Worm (Caenorhabditis elegans) whole organism, L1 larva: ENCODE data around the gene K09C8.8.

Source experiments
- Y116A8C.19 ChIP-seq: sonication (generic microtip); optimal IDR thresholded peaks from 2 replicates; lab custom pipeline; 2016; ENCODE audit warnings: missing compliant biosample characterization, missing genetic modification characterization, borderline replicate concordance
- aha-1 ChIP-seq: fragments of 150-350 bp; optimal IDR thresholded peaks from 2 replicates; lab custom pipeline; 2014; ENCODE audit warnings: missing biosample characterization, missing genetic modification characterization
- blmp-1 ChIP-seq: fragments of 150-350 bp; optimal IDR thresholded peaks from 2 replicates; lab custom pipeline; 2014; ENCODE audit warnings: missing biosample characterization, missing genetic modification characterization
- ceh-82 ChIP-seq, 3 experiments: fragments of 150-350 bp in 1 of 3; sonication (generic microtip) in 2 of 3; optimal IDR thresholded peaks; 2 replicates each; lab custom pipeline; 2014 to 2017; ENCODE audit warnings: missing biosample characterization in 3 of 3, missing genetic modification characterization in 3 of 3
- ceh-90 ChIP-seq: sonication (generic microtip); optimal IDR thresholded peaks from 2 replicates; lab custom pipeline; 2016; ENCODE audit warnings: missing genetic modification characterization, missing compliant biosample characterization
- dsc-1 ChIP-seq: sonication (generic microtip); optimal IDR thresholded peaks from 2 replicates; lab custom pipeline; 2016; ENCODE audit warnings: mild to moderate bottlenecking, missing genetic modification characterization, missing compliant biosample characterization
- efl-1 ChIP-seq, 4 experiments: fragments of 150-350 bp; optimal IDR thresholded peaks in 3 of 4; peaks in 1 of 4; 1 replicate in 1 of 4; 2 replicates in 3 of 4; lab custom pipeline; 2014; ENCODE audit warnings: missing biosample characterization in 2 of 4, missing genetic modification characterization in 2 of 4, missing genetic modification reagents in 2 of 4
- efl-3 ChIP-seq: fragments of 200-800 bp; sonication (Bioruptor generic); optimal IDR thresholded peaks from 2 replicates; lab custom pipeline; 2018; ENCODE audit warnings: mild to moderate bottlenecking, missing genetic modification characterization, missing compliant biosample characterization
- egl-27 ChIP-seq, 2 experiments: fragments of 150-350 bp in 1 of 2; sonication (generic microtip); optimal IDR thresholded peaks; 3 replicates each; lab custom pipeline; 2017 to 2018; ENCODE audit warnings: missing biosample characterization in 2 of 2, missing genetic modification characterization in 2 of 2, missing genetic modification reagents in 2 of 2
- elt-3 ChIP-seq, 6 experiments: fragments of 150-350 bp in 1 of 6; sonication (generic microtip); optimal IDR thresholded peaks; 2 replicates each; lab custom pipeline; 2017 to 2018; ENCODE audit warnings: missing biosample characterization in 6 of 6, missing genetic modification characterization in 6 of 6, inconsistent platforms in 1 of 6
- grh-1 ChIP-seq: fragments of 200-800 bp; sonication (Bioruptor generic); IDR thresholded peaks from 2 replicates; pipeline ENCODE4 v1.3.6; 2022; ENCODE audit warnings: missing genetic modification reagents, missing genetic modification characterization, missing compliant biosample characterization
- lin-14 ChIP-seq: fragments of 200-800 bp; sonication (Bioruptor generic); optimal IDR thresholded peaks from 2 replicates; lab custom pipeline; 2018; ENCODE audit warnings: mild to moderate bottlenecking, missing genetic modification characterization, moderate library complexity, missing compliant biosample characterization
- lin-35 ChIP-seq, 2 experiments: fragments of 150-350 bp; optimal IDR thresholded peaks; 2 replicates each; lab custom pipeline; 2014; ENCODE audit warnings: missing biosample characterization in 2 of 2, missing genetic modification characterization in 2 of 2, missing genetic modification reagents in 2 of 2
- lsy-2 ChIP-seq, 2 experiments: fragments of 150-350 bp; optimal IDR thresholded peaks; 2 replicates each; lab custom pipeline; 2014; ENCODE audit warnings: missing biosample characterization in 2 of 2, missing genetic modification characterization in 2 of 2
- mdl-1 ChIP-seq, 2 experiments: fragments of 150-350 bp; optimal IDR thresholded peaks; 2 replicates each; lab custom pipeline; 2014 to 2017; ENCODE audit warnings: missing biosample characterization in 2 of 2, missing genetic modification characterization in 2 of 2, inconsistent platforms in 1 of 2
- mef-2 ChIP-seq: fragments of 150-350 bp; optimal IDR thresholded peaks from 2 replicates; lab custom pipeline; 2014; ENCODE audit warnings: missing biosample characterization, missing genetic modification characterization
- mep-1 ChIP-seq: fragments of 150-350 bp; optimal IDR thresholded peaks from 2 replicates; lab custom pipeline; 2014; ENCODE audit warnings: missing biosample characterization, missing genetic modification characterization
- nhr-11 ChIP-seq: fragments of 150-350 bp; optimal IDR thresholded peaks from 2 replicates; lab custom pipeline; 2014; ENCODE audit warnings: missing biosample characterization, missing genetic modification characterization
- nhr-19 ChIP-seq: fragments of 200-800 bp; sonication (Bioruptor generic); conservative IDR thresholded peaks from 2 replicates; pipeline ENCODE4 v1.3.6; 2022; ENCODE audit warnings: missing genetic modification characterization, missing compliant biosample characterization
- nhr-20 ChIP-seq: sonication (generic microtip); optimal IDR thresholded peaks from 2 replicates; lab custom pipeline; 2016; ENCODE audit warnings: mild to moderate bottlenecking, missing genetic modification characterization, missing compliant biosample characterization
- nhr-71 ChIP-seq: sonication (generic microtip); optimal IDR thresholded peaks from 2 replicates; lab custom pipeline; 2016; ENCODE audit warnings: mild to moderate bottlenecking, missing genetic modification characterization, moderate library complexity, missing compliant biosample characterization
- nhr-76 ChIP-seq: sonication (generic microtip); optimal IDR thresholded peaks from 2 replicates; lab custom pipeline; 2017; ENCODE audit warnings: missing biosample characterization, missing genetic modification characterization
- nhr-85 ChIP-seq: sonication (generic microtip); peaks from one replicate; lab custom pipeline; 2016; ENCODE audit warnings: missing genetic modification characterization, inconsistent platforms, missing compliant biosample characterization
- nhr-90 ChIP-seq: sonication (generic microtip); optimal IDR thresholded peaks from 2 replicates; lab custom pipeline; 2016; ENCODE audit warnings: mild to moderate bottlenecking, missing genetic modification characterization, missing compliant biosample characterization; ENCODE audit not compliant: poor library complexity
- pqm-1 ChIP-seq: sonication (generic microtip); optimal IDR thresholded peaks from 3 replicates; lab custom pipeline; 2017; ENCODE audit warnings: missing biosample characterization, missing genetic modification characterization
- skn-1 ChIP-seq: fragments of 150-350 bp; optimal IDR thresholded peaks from 2 replicates; lab custom pipeline; 2014; ENCODE audit warnings: missing biosample characterization, missing genetic modification characterization
- snu-23 ChIP-seq: sonication (generic microtip); optimal IDR thresholded peaks from 2 replicates; lab custom pipeline; 2016; ENCODE audit warnings: missing genetic modification characterization, missing compliant biosample characterization
- tbx-2 ChIP-seq: sonication (generic microtip); optimal IDR thresholded peaks from 2 replicates; lab custom pipeline; 2016; ENCODE audit warnings: missing genetic modification characterization, missing compliant biosample characterization
- unc-98 ChIP-seq: fragments of 200-800 bp; sonication (Bioruptor generic); IDR thresholded peaks from 2 replicates; pipeline ENCODE4 v1.3.6; 2022; ENCODE audit warnings: missing genetic modification characterization, missing compliant biosample characterization
- vab-15 ChIP-seq: sonication (generic microtip); optimal IDR thresholded peaks from 2 replicates; lab custom pipeline; 2017; ENCODE audit warnings: missing genotype, mild to moderate bottlenecking, missing genetic modification characterization, missing compliant biosample characterization

The K09C8.8 gene

ce11 chrX:11014394-11015280 lies 43.9 kb downstream of the K09C8.8 start:
- TF ChIP-seq lsy-2 (tag; optimal IDR thresholded peaks at IDR 0.05; lab: Kevin White, UChicago) (peak in 1 of 2 experiments; percentile 51), snu-23 (peak; percentile 55), nhr-90 (tag; lab: Kevin White, UChicago) (peak; percentile 27), mep-1 (tag; lab: Kevin White, UChicago) (peak; percentile 31), pqm-1 (tag; lab: Kevin White, UChicago) (no peak), nhr-76 (no peak), nhr-85 (tag; lab: Kevin White, UChicago) (peak; percentile 91), skn-1 (tag; lab: Kevin White, UChicago) (no peak), elt-3 (tag; optimal IDR thresholded peaks at IDR 0.05; lab: Kevin White, UChicago) (peak in 4 of 6 experiments; percentile 45 to 84 (median 74)), vab-15 (tag; lab: Kevin White, UChicago) (peak; percentile 71), lin-35 (GFP tag; optimal IDR thresholded peaks at IDR 0.05; lab: Kevin White, UChicago) (peak in 1 of 2 experiments; percentile 26), nhr-20 (tag; lab: Kevin White, UChicago) (peak; percentile 48), nhr-71 (tag; lab: Kevin White, UChicago) (peak; percentile 47), blmp-1 (peak; percentile 80), mdl-1 (tag; optimal IDR thresholded peaks at IDR 0.05; lab: Kevin White, UChicago) (peak in 1 of 2 experiments; percentile 40), efl-3 (GFP tag; lab: Kevin White, UChicago) (no peak), lin-14 (GFP tag; lab: Kevin White, UChicago) (peak; percentile 59), tbx-2 (peak; percentile 39), nhr-19 (GFP tag; lab: Robert Waterston, UW) (0 out of 2 replicates have a peak, but pooled peaks have one; percentile 13), ceh-82 (tag; optimal IDR thresholded peaks at IDR 0.05; lab: Kevin White, UChicago) (peak in 1 of 3 experiments; percentile 4), mef-2 (tag; lab: Kevin White, UChicago) (no peak), grh-1 (GFP tag; lab: Robert Waterston, UW) (peak; percentile 86)

- no peak for TF ChIP-seq nhr-11
- TF ChIP-seq Y116A8C.19 (tag; lab: Kevin White, UChicago) = no peak
- TF ChIP-seq nhr-20 (tag; lab: Kevin White, UChicago) = no peak
- no peak for TF ChIP-seq egl-27 (tag; optimal IDR thresholded peaks at IDR 0.05; lab: Kevin White, UChicago)
- no peak for TF ChIP-seq efl-1 (optimal IDR thresholded peaks at IDR 0.05; lab: Kevin White, UChicago)
- peak in 1 of 2 experiments; percentile 30 for TF ChIP-seq efl-1 (GFP tag; optimal IDR thresholded peaks at IDR 0.05 in 1 of 2; lab: Kevin White, UChicago)
- no peak for TF ChIP-seq ceh-90 (tag; lab: Kevin White, UChicago)
- peak; percentile 31 for TF ChIP-seq dsc-1
- TF ChIP-seq snu-23 = no peak
- no peak for TF ChIP-seq aha-1
- TF ChIP-seq unc-98 = no peak
These were observed 45.4 kb downstream of the K09C8.8 start, which contains the start of gene egl-15 for ce11 chrX:11016100-11016499. Gene egl-15, plus strand, starts transcription at chrX:11016400.
